Worm (Caenorhabditis elegans): ENCODE data around the gene F40G9.6.

Gene F40G9.6

DNA sequence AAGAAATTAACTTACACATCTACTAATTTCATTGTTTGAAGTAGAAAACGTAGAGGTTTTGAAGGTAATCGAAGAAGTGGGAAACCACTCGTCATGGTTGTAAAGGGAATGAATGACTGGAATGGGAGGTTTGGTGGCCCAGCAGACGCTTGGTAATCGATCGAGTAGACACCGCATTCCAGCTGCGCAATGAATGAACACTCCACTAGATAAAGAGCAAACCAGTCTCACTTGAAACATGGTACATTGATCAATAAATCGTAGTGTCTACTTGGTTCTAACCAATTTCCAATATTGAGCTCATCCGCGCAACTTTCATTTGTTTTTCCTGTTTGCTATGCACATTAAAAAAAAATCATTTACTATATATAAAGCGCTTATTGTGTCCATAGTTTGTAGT, 33.0 kb upstream of the F40G9.6 start, which contains the start of gene fbxb-84:
Gene fbxb-84, minus strand, starts transcription at position 101 of the 400 bp plus-strand sequence.
- TF ChIP-seq ama-1 (optimal IDR thresholded peaks at IDR 0.05) = no peak
- TF ChIP-seq sea-2 (GFP tag; optimal IDR thresholded peaks at IDR 0.05) = no peak
- TF ChIP-seq nhr-28 (tag; optimal IDR thresholded peaks at IDR 0.05) = no peak
- TF ChIP-seq mml-1 (tag; optimal IDR thresholded peaks at IDR 0.05) = no peak
- no peak for TF ChIP-seq aly-2 (tag; optimal IDR thresholded peaks at IDR 0.05)
- no peak for TF ChIP-seq lin-15B (tag; optimal IDR thresholded peaks at IDR 0.05)
- no peak for TF ChIP-seq tbx-2 (tag; optimal IDR thresholded peaks at IDR 0.05)
- no peak for TF ChIP-seq nhr-25 (tag; optimal IDR thresholded peaks at IDR 0.05)
- TF ChIP-seq unc-62 (GFP tag; optimal IDR thresholded peaks at IDR 0.05) = no peak

DNA sequence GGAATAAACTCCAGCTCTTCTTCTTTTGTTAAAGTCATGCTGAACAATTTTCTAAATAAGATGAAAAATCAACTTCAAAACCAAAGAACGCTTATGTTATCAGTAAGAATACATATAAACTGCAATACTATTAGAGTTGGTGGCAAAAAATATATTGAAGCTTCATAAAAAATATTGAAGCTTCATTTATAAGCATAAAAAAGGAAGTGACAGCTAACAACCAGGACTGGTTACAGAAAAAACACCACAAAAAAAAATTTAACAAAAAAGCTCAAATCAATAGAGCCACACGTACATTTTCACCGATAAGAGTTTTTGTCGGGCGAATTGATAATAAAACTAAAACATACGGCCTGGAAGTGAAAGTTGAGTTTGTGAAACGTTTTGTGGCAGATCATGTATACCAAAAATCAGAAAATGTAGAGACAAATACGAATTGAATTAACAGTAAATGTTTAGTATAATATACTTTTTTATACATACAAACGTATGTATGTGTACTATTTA, 31.7 kb upstream of the F40G9.6 start, which contains the start of gene sqst-5:
Gene sqst-5, minus strand, starts transcription at position 51 of the 507 bp plus-strand sequence.
- TF ChIP-seq mml-1 (tag; optimal IDR thresholded peaks at IDR 0.05) = no peak
- TF ChIP-seq unc-62 (GFP tag; optimal IDR thresholded peaks at IDR 0.05) = no peak
- no peak for TF ChIP-seq nhr-67 (tag; optimal IDR thresholded peaks at IDR 0.05)
- TF ChIP-seq mdl-1 (tag; optimal IDR thresholded peaks at IDR 0.05) = no peak
- no peak for TF ChIP-seq ztf-11 (tag; optimal IDR thresholded peaks at IDR 0.05)
- peak; percentile 59 for TF ChIP-seq pqm-1 (tag; optimal IDR thresholded peaks at IDR 0.05)
- no peak for TF ChIP-seq egl-27 (tag; optimal IDR thresholded peaks at IDR 0.05)
- peak; percentile 76 for TF ChIP-seq elt-2 (tag; optimal IDR thresholded peaks at IDR 0.05)

ce11 chrIII:149132-149531, 30.2 kb upstream of the F40G9.6 start:
- TF ChIP-seq nhr-77 (tag; optimal IDR thresholded peaks at IDR 0.05) = no peak
- TF ChIP-seq nhr-23 (tag; optimal IDR thresholded peaks at IDR 0.05) = no peak
- TF ChIP-seq mdl-1 (tag; optimal IDR thresholded peaks at IDR 0.05) = no peak
- no peak for TF ChIP-seq fkh-10 (GFP tag; optimal IDR thresholded peaks at IDR 0.05)
- no peak for TF ChIP-seq aly-2 (tag; optimal IDR thresholded peaks at IDR 0.05)
- no peak for TF ChIP-seq nhr-76 (tag; optimal IDR thresholded peaks at IDR 0.05)
- no peak for TF ChIP-seq ceh-16 (tag; optimal IDR thresholded peaks at IDR 0.05)
- TF ChIP-seq eor-1 (tag; optimal IDR thresholded peaks at IDR 0.05) = no peak

- no peak for TF ChIP-seq nhr-25 (tag; optimal IDR thresholded peaks at IDR 0.05)
- no peak for TF ChIP-seq mdl-1 (tag; optimal IDR thresholded peaks at IDR 0.05)
- no peak for TF ChIP-seq nhr-77 (tag; optimal IDR thresholded peaks at IDR 0.05)
- no peak for TF ChIP-seq unc-39 (tag; optimal IDR thresholded peaks at IDR 0.05)
- no peak for TF ChIP-seq ama-1 (optimal IDR thresholded peaks at IDR 0.05)
- no peak for TF ChIP-seq nhr-23 (tag; optimal IDR thresholded peaks at IDR 0.05)
- no peak for TF ChIP-seq zag-1 (tag; optimal IDR thresholded peaks at IDR 0.05)
- TF ChIP-seq lin-15B (tag; optimal IDR thresholded peaks at IDR 0.05) = no peak
- TF ChIP-seq egl-27 (tag; optimal IDR thresholded peaks at IDR 0.05) = no peak
- no peak for TF ChIP-seq unc-62 (GFP tag; optimal IDR thresholded peaks at IDR 0.05)
- TF ChIP-seq aly-2 (tag; optimal IDR thresholded peaks at IDR 0.05) = no peak
- no peak for TF ChIP-seq skn-1 (tag; optimal IDR thresholded peaks at IDR 0.05)
Measured at ce11 chrIII:151084-151483, 28.3 kb upstream of the F40G9.6 start.

ce11 chrIII:154168-154567, 25.2 kb upstream of the F40G9.6 start:
- TF ChIP-seq egl-27 (tag; optimal IDR thresholded peaks at IDR 0.05) = peak; percentile 81
- TF ChIP-seq unc-62 (GFP tag; optimal IDR thresholded peaks at IDR 0.05) = no peak
- no peak for TF ChIP-seq fkh-10 (GFP tag; optimal IDR thresholded peaks at IDR 0.05)
- TF ChIP-seq nhr-11 (tag; optimal IDR thresholded peaks at IDR 0.05) = no peak
- TF ChIP-seq nhr-76 (tag; optimal IDR thresholded peaks at IDR 0.05) = no peak
- peak in 2 of 3 experiments; percentile 1 to 56 for TF ChIP-seq elt-3 (tag; optimal IDR thresholded peaks at IDR 0.05)
- no peak for TF ChIP-seq zag-1 (tag; optimal IDR thresholded peaks at IDR 0.05)
- no peak for TF ChIP-seq ceh-16 (tag; optimal IDR thresholded peaks at IDR 0.05)
- peak; percentile 100 for TF ChIP-seq pqm-1 (tag; optimal IDR thresholded peaks at IDR 0.05)
- TF ChIP-seq hmg-11 (tag; optimal IDR thresholded peaks at IDR 0.05) = no peak
- TF ChIP-seq egl-5 (tag; optimal IDR thresholded peaks at IDR 0.05) = no peak
- no peak for TF ChIP-seq pha-4 (tag; optimal IDR thresholded peaks at IDR 0.05)
- no peak for TF ChIP-seq lin-39 (tag; optimal IDR thresholded peaks at IDR 0.05)
- TF ChIP-seq jun-1 (tag; optimal IDR thresholded peaks at IDR 0.05) = peak; percentile 98
- TF ChIP-seq tbx-2 (tag; optimal IDR thresholded peaks at IDR 0.05) = no peak
- no peak for TF ChIP-seq mdl-1 (tag; optimal IDR thresholded peaks at IDR 0.05)
- no peak for TF ChIP-seq nhr-43 (tag; optimal IDR thresholded peaks at IDR 0.05; ENCODE audit: poor library complexity, severe bottlenecking)
- TF ChIP-seq ztf-4 (tag; optimal IDR thresholded peaks at IDR 0.05) = no peak
- TF ChIP-seq skn-1 (tag; optimal IDR thresholded peaks at IDR 0.05) = peak; percentile 26
- peak; percentile 100 for TF ChIP-seq elt-2 (tag; optimal IDR thresholded peaks at IDR 0.05)
- no peak for TF ChIP-seq nhr-237 (tag; optimal IDR thresholded peaks at IDR 0.05)
- no peak for TF ChIP-seq snpc-4 (tag; optimal IDR thresholded peaks at IDR 0.05)
- TF ChIP-seq ceh-9 (tag; optimal IDR thresholded peaks at IDR 0.05) = no peak
- TF ChIP-seq ceh-82 (tag; optimal IDR thresholded peaks at IDR 0.05) = no peak
- peak; percentile 45 for TF ChIP-seq fos-1 (tag; optimal IDR thresholded peaks at IDR 0.05)
- no peak for TF ChIP-seq aly-2 (tag; optimal IDR thresholded peaks at IDR 0.05)
- TF ChIP-seq ceh-28 (tag; optimal IDR thresholded peaks at IDR 0.05) = no peak
